Worm (Caenorhabditis elegans) whole organism, mixed stage, embryonic: ENCODE results near the gene T23F11.6.
A peak's percentile ranks its signal among the peaks of the same experiment; 100 is the strongest.

Source experiments
- ceh-83 ChIP-seq: fragments of 200-800 bp; sonication (Bioruptor generic); optimal IDR thresholded peaks from 2 replicates; lab custom pipeline; 2018; ENCODE audit warnings: mild to moderate bottlenecking, missing genetic modification characterization, missing compliant biosample characterization
- elt-1 ChIP-seq: sonication (generic microtip); optimal IDR thresholded peaks from 2 replicates; lab custom pipeline; 2017; ENCODE audit warnings: missing genetic modification characterization, mild to moderate bottlenecking, missing compliant biosample characterization, antibody characterized with exemption, moderate library complexity, borderline replicate concordance; ENCODE audit not compliant: insufficient read depth
- elt-3 ChIP-seq: fragments of 150-350 bp; optimal IDR thresholded peaks from 2 replicates; lab custom pipeline; 2014; ENCODE audit warnings: missing biosample characterization, missing genetic modification characterization
- nhr-76 ChIP-seq: sonication (generic microtip); optimal IDR thresholded peaks from 2 replicates; lab custom pipeline; 2017; ENCODE audit warnings: missing biosample characterization, missing genetic modification characterization
- pha-4 ChIP-seq: fragments of 150-350 bp; optimal IDR thresholded peaks from 2 replicates; lab custom pipeline; 2018; ENCODE audit warnings: missing biosample characterization, missing genetic modification reagents, missing genetic modification characterization
- unc-62 ChIP-seq: fragments of 150-350 bp; optimal IDR thresholded peaks from 2 replicates; lab custom pipeline; 2014; ENCODE audit warnings: missing biosample characterization, missing genetic modification reagents, missing genetic modification characterization

T23F11.6 gene

ce11 chrIII:4600139-4600762 is 47.5 kb downstream of the T23F11.6 start, which contains the start of gene mab-21:
TSS of gene mab-21 (plus strand) at chrIII:4600753.
- no peak for TF ChIP-seq ceh-83 (GFP tag; lab: Kevin White, UChicago)
- peak; percentile 63 for TF ChIP-seq unc-62 (GFP tag; lab: Kevin White, UChicago)
- TF ChIP-seq nhr-76 (tag; lab: Kevin White, UChicago) = no peak
- peak; percentile 29 for TF ChIP-seq elt-1 (tag; lab: Kevin White, UChicago)
- TF ChIP-seq elt-3 (tag; lab: Kevin White, UChicago) = peak; percentile 47
- no peak for TF ChIP-seq pha-4 (tag; lab: Kevin White, UChicago)
